Worm (Caenorhabditis elegans): ENCODE measurements around the gene plc-1.

ce11 chrX:10846898-10847297, 8.4 kb upstream of the plc-1 start:
- no peak for TF ChIP-seq ces-1 (GFP tag; optimal IDR thresholded peaks at IDR 0.05)
- TF ChIP-seq sem-2 (GFP tag; optimal IDR thresholded peaks at IDR 0.05), result no peak
- TF ChIP-seq lsy-2 (tag; optimal IDR thresholded peaks at IDR 0.05), result no peak
- TF ChIP-seq nhr-76 (tag; optimal IDR thresholded peaks at IDR 0.05), result no peak
- no peak for TF ChIP-seq unc-120 (tag; optimal IDR thresholded peaks at IDR 0.05; ENCODE audit: poor library complexity, severe bottlenecking)

Measured in whole organism, mixed stage, embryonic.